Worm (Caenorhabditis elegans): ENCODE data around the gene cap-1.

Gene cap-1

DNA sequence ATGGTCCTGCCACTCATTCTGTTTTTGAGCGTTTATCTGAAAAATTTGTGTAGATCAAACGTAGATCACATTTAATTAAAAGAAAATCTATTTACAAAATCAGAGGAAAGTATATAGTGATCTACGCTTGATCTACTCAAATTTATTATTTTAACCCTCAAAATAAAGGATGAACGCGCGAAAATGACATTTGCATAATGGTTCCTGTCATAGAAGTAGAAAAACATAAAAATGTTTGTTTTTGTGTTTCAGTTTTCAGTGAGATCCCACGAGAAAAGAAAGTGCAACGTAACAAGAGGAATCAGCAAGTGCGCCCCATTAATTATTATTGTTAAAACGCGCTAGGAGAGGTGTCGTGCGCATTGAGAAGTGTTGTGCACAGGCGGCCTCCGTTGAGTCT is 18.7 kb downstream of the cap-1 start (continued):
- TF ChIP-seq gei-17 (GFP tag; optimal IDR thresholded peaks at IDR 0.05), result no peak
- no peak for TF ChIP-seq egl-44 (GFP tag; IDR thresholded peaks at IDR 0.05)
- TF ChIP-seq attf-5 (GFP tag; optimal IDR thresholded peaks at IDR 0.05), result no peak
- no peak for TF ChIP-seq ama-1 (optimal IDR thresholded peaks at IDR 0.05)
- TF ChIP-seq ama-1 (GFP tag; optimal IDR thresholded peaks at IDR 0.05), result no peak
- TF ChIP-seq unc-130 (GFP tag; optimal IDR thresholded peaks at IDR 0.05), result no peak
- TF ChIP-seq madf-8 (GFP tag; conservative IDR thresholded peaks at IDR 0.05), result peak; percentile 67
- TF ChIP-seq ceh-91 (GFP tag; IDR thresholded peaks at IDR 0.05), result 0 out of 2 replicates have a peak, but pooled peaks have one; percentile 16
- TF ChIP-seq Y67H2A.10 (GFP tag; conservative IDR thresholded peaks at IDR 0.05), result no peak
- TF ChIP-seq hmg-20 (GFP tag; IDR thresholded peaks at IDR 0.05), result no peak
- TF ChIP-seq dpl-1 (GFP tag; optimal IDR thresholded peaks at IDR 0.05), result no peak
- TF ChIP-seq efl-1 (GFP tag; optimal IDR thresholded peaks at IDR 0.05), result peak; percentile 81
- TF ChIP-seq lsl-1 (GFP tag; optimal IDR thresholded peaks at IDR 0.05), result no peak

DNA sequence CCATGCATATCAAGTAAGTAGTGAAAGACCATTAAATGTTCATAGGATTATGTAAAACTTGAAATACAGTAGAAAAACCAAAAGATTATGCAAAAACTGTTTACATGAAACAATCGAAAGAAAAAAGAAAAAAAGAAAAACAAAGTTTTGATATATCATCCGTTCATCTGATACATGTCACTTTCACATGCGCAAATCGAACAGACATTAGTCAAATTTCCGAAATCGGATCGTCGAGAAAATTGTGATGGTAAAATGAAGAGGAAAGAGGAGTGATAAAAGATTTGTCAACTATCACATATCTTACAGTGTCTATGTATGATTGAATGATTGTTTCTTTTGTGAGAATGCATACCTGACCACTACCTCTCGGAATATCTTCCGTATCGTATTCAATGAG is 21.1 kb downstream of the cap-1 start:
- TF ChIP-seq lin-26 (GFP tag; IDR thresholded peaks at IDR 0.05), result no peak
- no peak for TF ChIP-seq rcor-1 (GFP tag; IDR thresholded peaks at IDR 0.05)
- no peak for TF ChIP-seq rec-8 (tag; optimal IDR thresholded peaks at IDR 0.05)
- TF ChIP-seq egrh-3 (GFP tag; IDR thresholded peaks at IDR 0.05), result no peak
- TF ChIP-seq F10E7.11 (tag; optimal IDR thresholded peaks at IDR 0.05), result no peak
- TF ChIP-seq Y95B8A.8 (GFP tag; IDR thresholded peaks at IDR 0.05), result no peak
- TF ChIP-seq let-607 (tag; optimal IDR thresholded peaks at IDR 0.05), result no peak
- no peak for TF ChIP-seq sptf-2 (GFP tag; optimal IDR thresholded peaks at IDR 0.05)
- no peak for TF ChIP-seq tbp1 (GFP tag; optimal IDR thresholded peaks at IDR 0.05)
- TF ChIP-seq nhr-120 (GFP tag; IDR thresholded peaks at IDR 0.05), result no peak
- no peak for TF ChIP-seq F33H1.4 (GFP tag; IDR thresholded peaks at IDR 0.05)
- no peak for TF ChIP-seq ama-1 (optimal IDR thresholded peaks at IDR 0.05)
- TF ChIP-seq ama-1 (GFP tag; optimal IDR thresholded peaks at IDR 0.05), result no peak
- no peak for TF ChIP-seq ceh-91 (GFP tag; IDR thresholded peaks at IDR 0.05)
- no peak for TF ChIP-seq D2030.7 (GFP tag; IDR thresholded peaks at IDR 0.05)
- no peak for TF ChIP-seq T26A5.8 (tag; optimal IDR thresholded peaks at IDR 0.05)
- no peak for TF ChIP-seq K11D2.4 (GFP tag; IDR thresholded peaks at IDR 0.05)
- no peak for TF ChIP-seq cebp-1 (GFP tag; IDR thresholded peaks at IDR 0.05)
- TF ChIP-seq cebp-1 (tag; optimal IDR thresholded peaks at IDR 0.05), result no peak

DNA sequence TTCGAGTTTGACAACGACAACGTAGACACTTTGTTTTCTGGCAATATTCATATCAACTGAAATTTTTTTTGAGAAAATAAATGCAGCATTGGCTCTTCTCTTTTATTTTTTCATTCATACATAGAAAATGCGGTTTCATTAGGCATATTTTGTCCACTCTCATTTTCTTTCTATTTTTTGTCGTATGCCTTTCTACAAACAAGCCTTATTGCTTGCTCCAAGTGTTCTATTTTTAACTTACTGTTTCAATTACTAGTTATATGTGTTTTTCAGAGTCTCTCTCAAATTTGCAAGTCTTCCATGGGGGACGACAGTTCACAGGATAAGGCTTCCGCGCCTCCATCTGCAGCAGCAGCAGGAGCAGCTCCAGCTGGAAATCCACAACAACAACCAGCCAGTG is 24.1 kb downstream of the cap-1 start, which contains the start of gene kcc-1:
TSS of gene kcc-1 (plus strand) at position 301 of the 400 bp plus-strand sequence.
- TF ChIP-seq ccch-3 (GFP tag; optimal IDR thresholded peaks at IDR 0.05), result no peak
- TF ChIP-seq madf-3 (GFP tag; IDR thresholded peaks at IDR 0.05), result no peak
- no peak for TF ChIP-seq Y95B8A.8 (GFP tag; IDR thresholded peaks at IDR 0.05)
- TF ChIP-seq K12H6.12 (tag; optimal IDR thresholded peaks at IDR 0.05), result no peak
- TF ChIP-seq unc-130 (GFP tag; optimal IDR thresholded peaks at IDR 0.05), result no peak
- no peak for TF ChIP-seq ama-1 (optimal IDR thresholded peaks at IDR 0.05)
- no peak for TF ChIP-seq ama-1 (GFP tag; optimal IDR thresholded peaks at IDR 0.05)
- no peak for TF ChIP-seq madf-6 (GFP tag; IDR thresholded peaks at IDR 0.05)
- no peak for TF ChIP-seq athp-1 (tag; optimal IDR thresholded peaks at IDR 0.05)
- TF ChIP-seq lir-1 (GFP tag; conservative IDR thresholded peaks at IDR 0.05), result no peak
- no peak for TF ChIP-seq lin-54 (GFP tag; optimal IDR thresholded peaks at IDR 0.05)
- no peak for TF ChIP-seq F55B11.4 (tag; optimal IDR thresholded peaks at IDR 0.05; ENCODE audit: borderline replicate concordance, insufficient read depth)
- no peak for TF ChIP-seq snpc-4 (GFP tag; optimal IDR thresholded peaks at IDR 0.05)
- TF ChIP-seq snpc-4 (tag; optimal IDR thresholded peaks at IDR 0.05), result no peak
- no peak for TF ChIP-seq pbrm-1 (GFP tag; IDR thresholded peaks at IDR 0.05)
- TF ChIP-seq unc-62 (GFP tag; optimal IDR thresholded peaks at IDR 0.05), result no peak
- no peak for TF ChIP-seq cebp-1 (GFP tag; IDR thresholded peaks at IDR 0.05)
- TF ChIP-seq cebp-1 (tag; optimal IDR thresholded peaks at IDR 0.05), result no peak
- no peak for TF ChIP-seq sea-2 (GFP tag; IDR thresholded peaks at IDR 0.05)

All from whole organism, young adult.